Fruit fly (Drosophila melanogaster): ENCODE data around the gene Mhcl.

Mhcl gene

dm6 chr3R:16094011-16094729 lies 4.4 kb downstream of the Mhcl start:
- TF ChIP-seq h (GFP tag; optimal IDR thresholded peaks at IDR 0.05) (peak; percentile 51), br (GFP tag; optimal IDR thresholded peaks at IDR 0.05) (peak; percentile 10), OdsH (GFP tag; optimal IDR thresholded peaks at IDR 0.05) (peak; percentile 38), Sp1 (GFP tag; optimal IDR thresholded peaks at IDR 0.05) (peak; percentile 43), foxo (GFP tag; optimal IDR thresholded peaks at IDR 0.05) (peak in 1 of 2 experiments; percentile 67), psq (GFP tag; optimal IDR thresholded peaks at IDR 0.05) (peak; percentile 51), HLH106 (tag; optimal IDR thresholded peaks at IDR 0.05) (peak; percentile 37), dmrt93B (GFP tag; optimal IDR thresholded peaks at IDR 0.05) (peak; percentile 11), fru (GFP tag; optimal IDR thresholded peaks at IDR 0.05) (peak; percentile 55), sv (GFP tag; optimal IDR thresholded peaks at IDR 0.05) (peak; percentile 55), dsf (GFP tag; optimal IDR thresholded peaks at IDR 0.05; ENCODE audit: borderline replicate concordance) (no peak), pan (optimal IDR thresholded peaks at IDR 0.05) (no peak), rgr (GFP tag; optimal IDR thresholded peaks at IDR 0.05) (peak; percentile 26), Mio (GFP tag; optimal IDR thresholded peaks at IDR 0.05) (no peak), Abd-B (GFP tag; optimal IDR thresholded peaks at IDR 0.05) (no peak), woc (GFP tag; optimal IDR thresholded peaks at IDR 0.05) (peak; percentile 67), Hr78 (GFP tag; optimal IDR thresholded peaks at IDR 0.05) (no peak), Hr83 (GFP tag; optimal IDR thresholded peaks at IDR 0.05; ENCODE audit: poor library complexity, severe bottlenecking) (no peak), Hnf4 (GFP tag; optimal IDR thresholded peaks at IDR 0.05) (no peak), lola (GFP tag; optimal IDR thresholded peaks at IDR 0.05) (no peak), CG32264 (GFP tag; optimal IDR thresholded peaks at IDR 0.05) (no peak), ey (GFP tag; optimal IDR thresholded peaks at IDR 0.05) (peak; percentile 15)

dm6 chr3R:16091910-16092627 lies 6.5 kb downstream of the Mhcl start:
- TF ChIP-seq HLH106 (tag; optimal IDR thresholded peaks at IDR 0.05) (no peak), Myc (optimal IDR thresholded peaks at IDR 0.05) (no peak), Hr78 (GFP tag; optimal IDR thresholded peaks at IDR 0.05) (no peak), GATAd (GFP tag; optimal IDR thresholded peaks at IDR 0.05) (no peak), dmrt93B (GFP tag; optimal IDR thresholded peaks at IDR 0.05) (no peak), fru (GFP tag; optimal IDR thresholded peaks at IDR 0.05) (no peak), h (GFP tag; optimal IDR thresholded peaks at IDR 0.05) (no peak), woc (GFP tag; optimal IDR thresholded peaks at IDR 0.05) (no peak), ey (GFP tag; optimal IDR thresholded peaks at IDR 0.05) (no peak), brk (GFP tag; optimal IDR thresholded peaks at IDR 0.05) (no peak), usp (GFP tag; optimal IDR thresholded peaks at IDR 0.05) (no peak), br (GFP tag; optimal IDR thresholded peaks at IDR 0.05) (no peak), Hnf4 (GFP tag; optimal IDR thresholded peaks at IDR 0.05) (no peak), sage (GFP tag; optimal IDR thresholded peaks at IDR 0.05) (no peak), jim (GFP tag; optimal IDR thresholded peaks at IDR 0.05) (no peak), N (GFP tag; optimal IDR thresholded peaks at IDR 0.05) (no peak), CG32264 (GFP tag; optimal IDR thresholded peaks at IDR 0.05) (no peak)

dm6 chr3R:16083578-16083977 lies 15.0 kb downstream of the Mhcl start, which contains the start of gene sxe2:
Gene sxe2 (plus strand): TSS chr3R:16083878.
- TF ChIP-seq lola (GFP tag; optimal IDR thresholded peaks at IDR 0.05) (no peak), h (GFP tag; optimal IDR thresholded peaks at IDR 0.05) (no peak), sage (GFP tag; optimal IDR thresholded peaks at IDR 0.05) (no peak), N (GFP tag; optimal IDR thresholded peaks at IDR 0.05) (no peak), Mio (GFP tag; optimal IDR thresholded peaks at IDR 0.05) (no peak), Hr83 (GFP tag; optimal IDR thresholded peaks at IDR 0.05; ENCODE audit: poor library complexity, severe bottlenecking) (no peak), HLH106 (tag; optimal IDR thresholded peaks at IDR 0.05) (no peak), sv (GFP tag; optimal IDR thresholded peaks at IDR 0.05) (no peak), CrebA (GFP tag; optimal IDR thresholded peaks at IDR 0.05; ENCODE audit: borderline replicate concordance) (no peak), Abd-B (GFP tag; optimal IDR thresholded peaks at IDR 0.05) (no peak), rgr (GFP tag; optimal IDR thresholded peaks at IDR 0.05) (no peak), Myc (optimal IDR thresholded peaks at IDR 0.05) (no peak), dl (GFP tag; optimal IDR thresholded peaks at IDR 0.05; ENCODE audit: insufficient read depth in 1 of 2, partially characterized antibody in 2 of 2) (no peak), Sp1 (GFP tag; optimal IDR thresholded peaks at IDR 0.05) (no peak)

- TF ChIP-seq pan (optimal IDR thresholded peaks at IDR 0.05), result no peak
- TF ChIP-seq Myc (optimal IDR thresholded peaks at IDR 0.05), result no peak
- TF ChIP-seq Vsx2 (GFP tag; optimal IDR thresholded peaks at IDR 0.05; ENCODE audit: partially characterized antibody), result no peak
- no peak for TF ChIP-seq woc (GFP tag; optimal IDR thresholded peaks at IDR 0.05)
- no peak for TF ChIP-seq Jra (GFP tag; optimal IDR thresholded peaks at IDR 0.05)
- no peak for TF ChIP-seq h (GFP tag; optimal IDR thresholded peaks at IDR 0.05)
Observed at dm6 chr3R:16082384-16082783, 16.2 kb downstream of the Mhcl start.

Data from whole organism, wandering third instar larva.